Fruit fly (Drosophila melanogaster) whole organism, pupa: ENCODE results near the gene CG32299.

Experiments used
- CG10348 ChIP-seq: fragments of 200-800 bp; sonication (Bioruptor generic); IDR thresholded peaks from 2 replicates; pipeline ENCODE4 v1.3.6; 2022; ENCODE audit warnings: missing biosample characterization, missing genetic modification characterization
- CG12605 ChIP-seq: fragments of 200-800 bp; sonication (Bioruptor generic); IDR thresholded peaks from 2 replicates; pipeline ENCODE4 v1.3.6; 2022; ENCODE audit warnings: missing biosample characterization, missing genetic modification characterization
- CG13204 ChIP-seq: fragments of 200-800 bp; sonication (Bioruptor generic); optimal IDR thresholded peaks from 2 replicates; lab custom pipeline; 2018; ENCODE audit warnings: missing biosample characterization, mild to moderate bottlenecking, missing genetic modification characterization, moderate library complexity
- CG14655 ChIP-seq: fragments of 200-800 bp; sonication (Bioruptor generic); optimal IDR thresholded peaks from 3 replicates; lab custom pipeline; 2017; ENCODE audit warnings: mild to moderate bottlenecking, missing biosample characterization, missing genetic modification reagents, missing genetic modification characterization
- CG15710 ChIP-seq: fragments of 200-800 bp; sonication (Bioruptor generic); optimal IDR thresholded peaks from 2 replicates; lab custom pipeline; 2018; ENCODE audit warnings: missing biosample characterization, mild to moderate bottlenecking, missing genetic modification characterization, moderate library complexity
- CG17806 ChIP-seq: fragments of 200-800 bp; sonication (Bioruptor generic); optimal IDR thresholded peaks from 2 replicates; lab custom pipeline; 2018; ENCODE audit warnings: missing biosample characterization, mild to moderate bottlenecking, missing genetic modification characterization, moderate library complexity
- CG32121 ChIP-seq: fragments of 200-800 bp; sonication (Bioruptor generic); IDR thresholded peaks from 2 replicates; pipeline ENCODE4 v1.3.6; 2022; ENCODE audit warnings: missing biosample characterization, missing genetic modification characterization
- CG34367 ChIP-seq: fragments of 200-800 bp; sonication (Bioruptor generic); optimal IDR thresholded peaks from 2 replicates; lab custom pipeline; 2018; ENCODE audit warnings: missing biosample characterization, mild to moderate bottlenecking, missing genetic modification characterization
- CG4496 ChIP-seq: fragments of 200-800 bp; sonication (Bioruptor generic); IDR thresholded peaks from 3 replicates; pipeline ENCODE4 v1.3.6; 2022; ENCODE audit warnings: missing biosample characterization, missing genetic modification characterization
- CG8159 ChIP-seq: fragments of 200-800 bp; sonication (Bioruptor generic); optimal IDR thresholded peaks from 3 replicates; lab custom pipeline; 2018; ENCODE audit warnings: missing biosample characterization, mild to moderate bottlenecking, missing genetic modification characterization, moderate library complexity
- CG8301 ChIP-seq: fragments of 200-800 bp; sonication (Bioruptor generic); optimal IDR thresholded peaks from 2 replicates; lab custom pipeline; 2018; ENCODE audit warnings: missing biosample characterization, mild to moderate bottlenecking, missing genetic modification characterization
- CG9948 ChIP-seq: fragments of 200-800 bp; sonication (Bioruptor generic); optimal IDR thresholded peaks from 2 replicates; lab custom pipeline; 2018; ENCODE audit warnings: missing biosample characterization, mild to moderate bottlenecking, missing genetic modification characterization, moderate library complexity
- D1 ChIP-seq: fragments of 200-800 bp; sonication (Bioruptor generic); optimal IDR thresholded peaks from 2 replicates; lab custom pipeline; 2018; ENCODE audit warnings: missing biosample characterization, mild to moderate bottlenecking, missing genetic modification characterization, moderate library complexity
- EcR ChIP-seq: fragments of 200-800 bp; sonication (Bioruptor generic); optimal IDR thresholded peaks from 3 replicates; lab custom pipeline; 2019; ENCODE audit warnings: missing biosample characterization, missing genetic modification characterization, mild to moderate bottlenecking, moderate library complexity, missing genetic modification reagents
- Ets98B ChIP-seq: fragments of 200-800 bp; sonication (Bioruptor generic); IDR thresholded peaks from 2 replicates; pipeline ENCODE4 v1.3.6; 2022; ENCODE audit warnings: missing biosample characterization, missing genetic modification characterization
- Pif1A ChIP-seq: fragments of 200-800 bp; sonication (Bioruptor generic); optimal IDR thresholded peaks from 3 replicates; lab custom pipeline; 2016; ENCODE audit warnings: missing biosample characterization, missing genetic modification characterization
- Pif1B ChIP-seq: fragments of 200-800 bp; sonication (Bioruptor generic); optimal IDR thresholded peaks from 3 replicates; lab custom pipeline; 2016; ENCODE audit warnings: missing biosample characterization, missing genetic modification characterization
- Snoo ChIP-seq: fragments of 200-800 bp; sonication (Bioruptor generic); optimal IDR thresholded peaks from 3 replicates; lab custom pipeline; 2017; ENCODE audit warnings: missing biosample characterization, mild to moderate bottlenecking, missing genetic modification characterization, inconsistent platforms
- fd96Ca ChIP-seq: fragments of 200-800 bp; sonication (Bioruptor generic); IDR thresholded peaks from 3 replicates; pipeline ENCODE4 v1.3.6; 2022; ENCODE audit warnings: missing biosample characterization, missing genetic modification characterization
- gl ChIP-seq: fragments of 200-800 bp; sonication (Bioruptor generic); optimal IDR thresholded peaks from 2 replicates; lab custom pipeline; 2018; ENCODE audit warnings: missing biosample characterization, mild to moderate bottlenecking, missing genetic modification characterization
- rn ChIP-seq: fragments of 200-800 bp; sonication (Bioruptor generic); IDR thresholded peaks from 2 replicates; pipeline ENCODE4 v1.3.6; 2022; ENCODE audit warnings: missing biosample characterization, missing genetic modification characterization

Gene CG32299

DNA sequence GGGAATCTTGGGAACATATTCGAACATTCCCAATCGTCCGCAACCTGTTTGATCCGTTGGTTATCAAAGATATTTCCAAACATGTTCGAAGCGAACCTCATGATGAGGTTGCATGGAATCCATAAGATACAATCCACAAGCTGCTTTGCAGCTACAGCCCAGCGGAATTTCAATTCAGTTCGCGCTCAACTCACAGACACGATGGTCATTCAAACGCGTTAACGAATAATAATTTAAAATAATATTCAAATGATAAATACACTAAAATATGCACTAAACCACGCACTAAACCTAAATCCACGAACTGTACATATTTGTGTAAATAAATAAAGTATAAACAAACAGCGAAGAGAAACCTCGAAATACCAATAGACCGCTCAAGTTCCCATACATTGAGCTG lies 3.0 kb downstream of the CG32299 start:
- TF ChIP-seq Pif1A (GFP tag; lab: Kevin White, UChicago) (peak; percentile 12), Pif1B (GFP tag; lab: Kevin White, UChicago) (peak; percentile 4), CG4496 (GFP tag; lab: Robert Waterston, UW) (no peak)

DNA sequence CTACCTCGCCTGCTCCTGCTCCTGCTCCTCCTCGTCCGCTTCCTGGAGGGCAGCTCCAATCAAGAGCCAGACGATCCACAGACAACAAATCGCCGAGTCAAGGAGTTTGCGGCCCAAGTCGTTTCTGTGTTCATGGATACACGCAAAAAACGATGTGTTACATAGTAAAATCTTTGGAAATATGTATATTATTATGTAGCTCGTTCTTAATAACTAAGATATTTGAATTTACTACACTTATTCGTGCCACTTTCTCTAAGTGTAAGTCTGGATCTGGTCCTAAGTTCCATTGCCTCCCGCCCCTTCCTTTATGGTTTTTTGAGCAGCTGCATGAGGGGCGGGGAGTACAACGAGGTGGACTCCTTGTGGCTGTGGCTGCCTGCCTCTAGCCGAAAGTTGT lies 4.4 kb downstream of the CG32299 start:
- TF ChIP-seq CG34367 (tag; lab: Kevin White, UChicago) (peak; percentile 62), CG13204 (GFP tag; lab: Kevin White, UChicago) (peak; percentile 65), Pif1B (GFP tag; lab: Kevin White, UChicago) (peak; percentile 72), CG15710 (peak; percentile 69), D1 (tag; lab: Kevin White, UChicago) (no peak), Ets98B (GFP tag; lab: Robert Waterston, UW) (peak; percentile 61), Snoo (no peak), fd96Ca (GFP tag; lab: Robert Waterston, UW) (peak; percentile 71), CG14655 (GFP tag; lab: Kevin White, UChicago) (peak; percentile 67), EcR (no peak), rn (GFP tag; lab: Robert Waterston, UW) (no peak), Pif1A (GFP tag; lab: Kevin White, UChicago) (peak; percentile 56), CG12605 (GFP tag; lab: Robert Waterston, UW) (no peak), CG8301 (tag; lab: Kevin White, UChicago) (peak; percentile 45), CG17806 (tag; lab: Kevin White, UChicago) (peak; percentile 78), CG32121 (GFP tag; lab: Robert Waterston, UW) (0 out of 2 replicates have a peak, but pooled peaks have one; percentile 31), CG10348 (GFP tag; lab: Robert Waterston, UW) (no peak), CG9948 (tag; lab: Kevin White, UChicago) (peak; percentile 68), CG8159 (tag; lab: Kevin White, UChicago) (peak; percentile 67), CG4496 (GFP tag; lab: Robert Waterston, UW) (no peak), gl (tag; lab: Kevin White, UChicago) (peak; percentile 49)

DNA sequence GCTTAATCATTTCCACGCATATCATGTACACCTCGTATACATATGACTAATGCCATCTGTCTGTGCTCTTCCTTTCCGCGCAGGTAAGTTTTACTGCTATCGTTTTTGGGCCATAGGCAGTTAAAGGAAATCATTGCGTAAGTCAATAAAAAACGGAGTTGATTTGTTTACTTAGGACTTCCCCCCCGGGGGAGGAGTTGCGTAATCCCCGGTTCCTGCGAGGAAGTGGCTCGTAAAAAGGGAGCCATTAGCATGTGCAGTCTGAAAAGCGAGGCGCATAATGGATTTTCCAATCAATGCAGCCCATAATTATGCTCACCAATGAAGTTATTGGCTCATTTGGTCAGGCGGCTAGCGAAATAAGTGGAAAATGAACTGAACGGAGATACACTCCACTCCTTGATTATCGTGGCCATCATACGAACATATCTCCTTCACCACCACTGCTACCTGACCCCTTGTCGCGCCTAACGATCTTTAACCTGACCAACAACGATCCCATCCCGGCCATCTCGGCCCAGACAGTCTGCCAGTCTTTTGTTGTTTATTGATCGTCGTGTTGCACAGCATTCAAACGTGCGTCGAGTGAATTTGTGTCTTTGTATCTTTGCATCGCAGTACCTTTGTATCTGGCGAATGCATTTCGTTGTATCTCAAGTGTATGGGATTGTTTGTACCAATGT lies 5.3 kb downstream of the CG32299 start:
- TF ChIP-seq Ets98B (GFP tag; lab: Robert Waterston, UW): no peak
- TF ChIP-seq CG34367 (tag; lab: Kevin White, UChicago): no peak
- no peak for TF ChIP-seq D1 (tag; lab: Kevin White, UChicago)
- no peak for TF ChIP-seq Snoo
- no peak for TF ChIP-seq CG8159 (tag; lab: Kevin White, UChicago)
- no peak for TF ChIP-seq CG10348 (GFP tag; lab: Robert Waterston, UW)

DNA sequence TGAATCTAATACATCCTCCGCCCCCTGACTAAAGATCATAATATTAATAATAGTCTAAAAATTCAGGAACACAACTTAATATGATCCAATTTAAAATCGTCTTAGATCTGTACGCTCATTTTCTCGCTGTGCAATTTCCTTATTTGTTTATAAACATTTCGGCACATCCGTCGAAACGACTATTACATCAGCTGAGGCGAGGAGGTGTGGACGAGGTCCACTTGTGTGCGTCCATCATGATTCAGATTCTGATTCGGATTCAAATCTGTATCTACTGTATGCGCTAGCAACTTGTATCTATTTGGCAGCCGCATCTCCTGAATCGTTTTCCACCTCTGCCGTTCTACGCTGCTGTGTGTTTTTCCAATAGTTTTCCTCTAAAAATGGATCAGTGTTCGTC lies 11.3 kb downstream of the CG32299 start:
- TF ChIP-seq Ets98B (GFP tag; lab: Robert Waterston, UW): no peak
- TF ChIP-seq CG13204 (GFP tag; lab: Kevin White, UChicago): no peak
- no peak for TF ChIP-seq CG10348 (GFP tag; lab: Robert Waterston, UW)
- no peak for TF ChIP-seq CG32121 (GFP tag; lab: Robert Waterston, UW)
- TF ChIP-seq CG12605 (GFP tag; lab: Robert Waterston, UW): no peak
- no peak for TF ChIP-seq Pif1A (GFP tag; lab: Kevin White, UChicago)
- TF ChIP-seq gl (tag; lab: Kevin White, UChicago): no peak
- no peak for TF ChIP-seq CG14655 (GFP tag; lab: Kevin White, UChicago)
- TF ChIP-seq D1 (tag; lab: Kevin White, UChicago): no peak
- no peak for TF ChIP-seq CG34367 (tag; lab: Kevin White, UChicago)
- TF ChIP-seq CG9948 (tag; lab: Kevin White, UChicago): no peak
- TF ChIP-seq CG4496 (GFP tag; lab: Robert Waterston, UW): no peak
- TF ChIP-seq EcR: no peak
- no peak for TF ChIP-seq rn (GFP tag; lab: Robert Waterston, UW)
- no peak for TF ChIP-seq CG8159 (tag; lab: Kevin White, UChicago)
- no peak for TF ChIP-seq CG15710
- TF ChIP-seq Snoo: no peak

DNA sequence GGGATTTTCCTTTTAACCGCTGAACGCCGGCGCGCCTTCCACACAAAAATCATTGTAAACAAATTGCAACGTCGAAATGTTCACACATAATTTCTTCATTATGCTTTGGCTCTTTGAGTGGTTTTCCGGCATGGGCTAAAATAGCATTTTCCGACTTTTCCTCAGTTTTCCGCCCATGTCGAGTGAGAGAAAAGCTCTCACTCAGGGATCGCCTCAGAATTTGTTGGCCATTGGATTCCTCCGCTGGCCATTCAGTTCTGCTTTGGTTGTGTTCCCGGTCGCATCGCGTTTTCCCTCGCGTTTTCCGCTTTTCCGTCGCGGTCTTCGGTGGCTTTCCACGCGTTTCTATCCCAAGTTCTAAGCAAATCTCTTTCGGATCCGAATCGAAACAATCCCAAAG lies 12.2 kb downstream of the CG32299 start:
- no peak for TF ChIP-seq EcR
- TF ChIP-seq CG9948 (tag; lab: Kevin White, UChicago): no peak
- TF ChIP-seq CG17806 (tag; lab: Kevin White, UChicago): no peak
- TF ChIP-seq CG14655 (GFP tag; lab: Kevin White, UChicago): no peak
- TF ChIP-seq D1 (tag; lab: Kevin White, UChicago): no peak
- no peak for TF ChIP-seq fd96Ca (GFP tag; lab: Robert Waterston, UW)
- no peak for TF ChIP-seq CG13204 (GFP tag; lab: Kevin White, UChicago)
- no peak for TF ChIP-seq Pif1A (GFP tag; lab: Kevin White, UChicago)
- no peak for TF ChIP-seq Pif1B (GFP tag; lab: Kevin White, UChicago)
- TF ChIP-seq CG15710: no peak
- TF ChIP-seq CG34367 (tag; lab: Kevin White, UChicago): no peak
- no peak for TF ChIP-seq CG10348 (GFP tag; lab: Robert Waterston, UW)
- TF ChIP-seq gl (tag; lab: Kevin White, UChicago): no peak
- no peak for TF ChIP-seq CG8159 (tag; lab: Kevin White, UChicago)
- TF ChIP-seq, all 21 proteins: peak for 0
